Worm (Caenorhabditis elegans) whole organism, L3 larva: ENCODE data around the gene sru-40.

ENCODE experiments used
- R02D3.7 ChIP-seq: fragments of 150-350 bp; optimal IDR thresholded peaks from 2 replicates; lab custom pipeline; 2014; ENCODE audit warnings: missing biosample characterization, missing genetic modification characterization
- egl-27 ChIP-seq: sonication (generic microtip); optimal IDR thresholded peaks from 4 replicates; lab custom pipeline; 2017; ENCODE audit warnings: missing biosample characterization, missing genetic modification reagents, missing genetic modification characterization
- elt-2 ChIP-seq: sonication (generic microtip); optimal IDR thresholded peaks from 2 replicates; lab custom pipeline; 2016; ENCODE audit warnings: missing genetic modification reagents, mild to moderate bottlenecking, missing genetic modification characterization, missing compliant biosample characterization
- fos-1 ChIP-seq: fragments of 150-350 bp; optimal IDR thresholded peaks from 2 replicates; lab custom pipeline; 2014; ENCODE audit warnings: missing biosample characterization, missing genetic modification characterization
- lin-15B ChIP-seq: fragments of 150-350 bp; optimal IDR thresholded peaks from 2 replicates; lab custom pipeline; 2014; ENCODE audit warnings: missing biosample characterization, missing genetic modification characterization
- lin-39 ChIP-seq: fragments of 150-350 bp; optimal IDR thresholded peaks from 2 replicates; lab custom pipeline; 2018; ENCODE audit warnings: missing biosample characterization, missing genetic modification reagents, missing genetic modification characterization
- nfya-1 ChIP-seq: sonication (generic microtip); optimal IDR thresholded peaks from 2 replicates; lab custom pipeline; 2017; ENCODE audit warnings: missing genetic modification characterization, mild to moderate bottlenecking, missing compliant biosample characterization, antibody characterized with exemption, moderate library complexity; ENCODE audit not compliant: insufficient read depth
- nhr-11 ChIP-seq: fragments of 150-350 bp; optimal IDR thresholded peaks from 2 replicates; lab custom pipeline; 2014; ENCODE audit warnings: missing biosample characterization, missing genetic modification characterization
- pha-4 ChIP-seq: fragments of 150-350 bp; optimal IDR thresholded peaks from 2 replicates; lab custom pipeline; 2014; ENCODE audit warnings: missing biosample characterization, missing genetic modification reagents, missing genetic modification characterization
- pqm-1 ChIP-seq: fragments of 150-350 bp; optimal IDR thresholded peaks from 2 replicates; lab custom pipeline; 2017; ENCODE audit warnings: missing biosample characterization, missing genetic modification characterization, inconsistent platforms
- unc-39 ChIP-seq: sonication (generic microtip); optimal IDR thresholded peaks from 4 replicates; lab custom pipeline; 2017; ENCODE audit warnings: missing biosample characterization, missing genetic modification characterization
- unc-62 ChIP-seq: fragments of 150-350 bp; sonication (generic microtip); optimal IDR thresholded peaks from 4 replicates; lab custom pipeline; 2014; ENCODE audit warnings: missing biosample characterization, missing genetic modification reagents, missing genetic modification characterization
- ztf-11 ChIP-seq: fragments of 150-350 bp; optimal IDR thresholded peaks from 2 replicates; lab custom pipeline; 2014; ENCODE audit warnings: missing biosample characterization, missing genetic modification characterization

- TF ChIP-seq pha-4 (tag; lab: Kevin White, UChicago), result no peak
- no peak for TF ChIP-seq ztf-11 (tag; lab: Kevin White, UChicago)
- no peak for TF ChIP-seq elt-2 (tag; lab: Kevin White, UChicago)
- TF ChIP-seq nhr-11 (tag; lab: Kevin White, UChicago), result no peak
- TF ChIP-seq pqm-1 (tag; lab: Kevin White, UChicago), result no peak
- TF ChIP-seq egl-27 (tag; lab: Kevin White, UChicago), result no peak
- TF ChIP-seq nfya-1 (tag; lab: Kevin White, UChicago), result no peak
- TF ChIP-seq unc-62 (GFP tag; lab: Kevin White, UChicago), result no peak
- TF ChIP-seq lin-15B, result no peak
- no peak for TF ChIP-seq unc-39 (tag; lab: Kevin White, UChicago)
- TF ChIP-seq lin-39, result no peak
- no peak for TF ChIP-seq fos-1
- no peak for TF ChIP-seq R02D3.7
These were observed 22.6 kb downstream of the sru-40 start, which contains the start of gene sru-29 for ce11 chrV:9811154-9811553.
